Worm (Caenorhabditis elegans): Measurements from ENCODE around the gene pqn-80.

Gene pqn-80

ce11 chrIII:12662186-12662585, 35.8 kb downstream of the pqn-80 start, which contains the start of gene tpst-1:
Gene tpst-1 (minus strand): TSS chrIII:12662286.
- no peak for TF ChIP-seq ztf-4 (tag; optimal IDR thresholded peaks at IDR 0.05)
- TF ChIP-seq ztf-11 (tag; optimal IDR thresholded peaks at IDR 0.05): no peak
- no peak for TF ChIP-seq snpc-4 (tag; optimal IDR thresholded peaks at IDR 0.05)
- TF ChIP-seq nhr-67 (tag; optimal IDR thresholded peaks at IDR 0.05): no peak
- TF ChIP-seq pqm-1 (tag; optimal IDR thresholded peaks at IDR 0.05): no peak
- no peak for TF ChIP-seq nhr-23 (tag; optimal IDR thresholded peaks at IDR 0.05)
- TF ChIP-seq lsy-12 (tag; optimal IDR thresholded peaks at IDR 0.05): no peak
- no peak for TF ChIP-seq zag-1 (tag; optimal IDR thresholded peaks at IDR 0.05)
- no peak for TF ChIP-seq ceh-28 (tag; optimal IDR thresholded peaks at IDR 0.05)
- no peak for TF ChIP-seq nhr-12 (tag; optimal IDR thresholded peaks at IDR 0.05)
- TF ChIP-seq eor-1 (tag; optimal IDR thresholded peaks at IDR 0.05): no peak
- no peak for TF ChIP-seq fkh-10 (GFP tag; optimal IDR thresholded peaks at IDR 0.05)
- TF ChIP-seq ama-1 (optimal IDR thresholded peaks at IDR 0.05): no peak
- no peak for TF ChIP-seq fkh-2 (tag; optimal IDR thresholded peaks at IDR 0.05)
- no peak for TF ChIP-seq egl-27 (tag; optimal IDR thresholded peaks at IDR 0.05)

DNA sequence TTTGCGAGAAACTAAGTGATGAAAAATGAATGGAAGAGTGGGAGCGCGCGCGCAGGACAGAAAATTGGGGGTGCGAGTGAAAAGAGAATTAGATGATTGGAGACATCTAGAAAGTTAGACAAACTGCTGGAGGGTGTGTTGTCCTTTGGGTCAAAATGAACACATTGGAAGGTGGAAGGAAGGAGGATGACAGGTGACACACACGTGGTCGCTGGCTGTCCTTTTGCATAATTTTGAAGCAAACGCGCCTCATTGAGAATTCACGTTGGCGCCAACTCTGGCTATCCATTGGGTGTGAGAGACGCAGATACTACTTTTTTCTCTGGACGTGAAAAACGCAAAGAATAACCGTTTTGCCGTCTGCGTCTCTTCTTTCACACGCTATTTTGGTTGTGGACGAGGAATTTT, 39.1 kb downstream of the pqn-80 start:
- TF ChIP-seq nfya-1 (tag; optimal IDR thresholded peaks at IDR 0.05; ENCODE audit: insufficient read depth) (peak; percentile 25), nhr-23 (tag; optimal IDR thresholded peaks at IDR 0.05) (peak; percentile 44), nhr-25 (tag; optimal IDR thresholded peaks at IDR 0.05) (peak; percentile 45), lin-15B (tag; optimal IDR thresholded peaks at IDR 0.05) (peak; percentile 23), pha-4 (tag; optimal IDR thresholded peaks at IDR 0.05) (peak; percentile 40)

- no peak for TF ChIP-seq snpc-4 (tag; optimal IDR thresholded peaks at IDR 0.05)
- no peak for TF ChIP-seq fos-1 (tag; optimal IDR thresholded peaks at IDR 0.05)
- no peak for TF ChIP-seq lsy-12 (tag; optimal IDR thresholded peaks at IDR 0.05)
- TF ChIP-seq elt-3 (tag; optimal IDR thresholded peaks at IDR 0.05): no peak
- no peak for TF ChIP-seq nhr-25 (tag; optimal IDR thresholded peaks at IDR 0.05)
- TF ChIP-seq lin-39 (tag; optimal IDR thresholded peaks at IDR 0.05): no peak
- TF ChIP-seq egl-5 (tag; optimal IDR thresholded peaks at IDR 0.05): no peak
- no peak for TF ChIP-seq ztf-11 (tag; optimal IDR thresholded peaks at IDR 0.05)
- TF ChIP-seq unc-39 (tag; optimal IDR thresholded peaks at IDR 0.05): no peak
- TF ChIP-seq ceh-9 (tag; optimal IDR thresholded peaks at IDR 0.05): no peak
- TF ChIP-seq nhr-12 (tag; optimal IDR thresholded peaks at IDR 0.05): no peak
- TF ChIP-seq daf-12 (tag; optimal IDR thresholded peaks at IDR 0.05): no peak
- no peak for TF ChIP-seq ceh-28 (tag; optimal IDR thresholded peaks at IDR 0.05)
- no peak for TF ChIP-seq nhr-237 (tag; optimal IDR thresholded peaks at IDR 0.05)
- TF ChIP-seq nfya-1 (tag; optimal IDR thresholded peaks at IDR 0.05; ENCODE audit: insufficient read depth): no peak
- TF ChIP-seq elt-2 (tag; optimal IDR thresholded peaks at IDR 0.05): no peak
- no peak for TF ChIP-seq aly-2 (tag; optimal IDR thresholded peaks at IDR 0.05)
Observed at ce11 chrIII:12668821-12669220, 42.5 kb downstream of the pqn-80 start.

DNA sequence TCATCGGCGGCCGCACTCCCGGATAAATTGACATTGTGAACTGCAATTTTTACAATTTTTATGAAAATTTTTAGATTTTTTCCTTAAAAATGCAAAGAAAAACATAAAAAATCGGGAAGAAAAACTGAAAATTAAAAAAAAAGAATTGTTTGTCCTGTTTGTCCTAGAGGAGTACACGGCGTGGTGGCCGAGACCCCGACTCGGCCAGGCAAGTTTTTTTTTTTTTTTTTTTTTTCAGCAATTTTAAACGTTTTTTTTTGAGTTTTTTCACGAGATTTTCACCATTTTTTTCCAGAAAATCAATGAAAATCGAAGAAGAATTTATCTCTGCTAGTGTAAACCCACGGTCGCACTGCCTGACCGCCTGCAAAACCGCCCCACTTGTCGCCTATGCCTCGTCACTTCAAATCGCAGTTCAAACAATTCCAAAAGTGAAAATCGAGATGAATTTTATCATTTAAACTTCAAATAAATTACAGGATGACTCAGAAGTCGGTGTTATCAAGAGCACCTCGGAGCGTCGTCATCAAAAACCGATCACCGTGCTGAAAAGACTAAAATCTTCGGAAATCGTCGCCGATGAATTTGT, 47.1 kb downstream of the pqn-80 start, which contains the start of the genes taf-7.2 and elpc-2:
taf-7.2 (minus strand) TSS at position 42 of the 589 bp plus-strand sequence.
elpc-2 (plus strand) TSS at position 296 of the 589 bp plus-strand sequence.
- TF ChIP-seq pha-4 (tag; optimal IDR thresholded peaks at IDR 0.05) (peak; percentile 52), nhr-76 (tag; optimal IDR thresholded peaks at IDR 0.05) (no peak), egl-5 (tag; optimal IDR thresholded peaks at IDR 0.05) (no peak), hmg-11 (tag; optimal IDR thresholded peaks at IDR 0.05) (peak; percentile 61), nfya-1 (tag; optimal IDR thresholded peaks at IDR 0.05; ENCODE audit: insufficient read depth) (peak; percentile 62), lin-15B (tag; optimal IDR thresholded peaks at IDR 0.05) (peak; percentile 61)

DNA sequence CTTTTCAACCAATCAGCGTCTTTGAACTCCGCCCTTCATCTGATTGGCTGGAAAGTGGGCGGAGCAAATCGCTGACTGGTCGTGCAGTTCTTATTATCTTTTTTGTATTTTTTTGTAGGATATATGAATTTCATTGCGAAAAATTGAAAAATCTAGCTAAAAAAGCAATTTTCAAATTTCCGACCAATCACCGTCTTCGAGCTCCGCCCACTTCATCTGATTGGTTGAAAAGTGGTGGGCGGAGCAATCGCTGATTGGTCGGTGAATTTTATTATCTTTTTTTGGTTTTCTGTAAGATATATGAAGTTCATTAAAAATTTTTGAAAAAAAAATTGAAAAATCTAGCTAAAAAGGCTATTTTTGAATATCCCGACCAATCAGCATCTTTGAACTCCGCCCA, 53.9 kb downstream of the pqn-80 start:
- TF ChIP-seq nfya-1 (tag; optimal IDR thresholded peaks at IDR 0.05; ENCODE audit: insufficient read depth): peak; percentile 86
- no peak for TF ChIP-seq pha-4 (tag; optimal IDR thresholded peaks at IDR 0.05)
